Worm (Caenorhabditis elegans) whole organism, early embryonic: ENCODE measurements around the gene xbx-6.

Experiments used
- B0310.2 ChIP-seq: sonication (generic microtip); optimal IDR thresholded peaks from 2 replicates; lab custom pipeline; 2016; ENCODE audit warnings: mild to moderate bottlenecking, missing genetic modification characterization, missing compliant biosample characterization
- aly-1 ChIP-seq: sonication (generic microtip); optimal IDR thresholded peaks from 2 replicates; lab custom pipeline; 2016; ENCODE audit warnings: missing genetic modification characterization, missing compliant biosample characterization
- ama-1 ChIP-seq: fragments of 150-350 bp; optimal IDR thresholded peaks from 2 replicates; lab custom pipeline; 2014
- ceh-13 ChIP-seq: fragments of 200-800 bp; sonication (Bioruptor generic); optimal IDR thresholded peaks from 2 replicates; lab custom pipeline; 2018; ENCODE audit warnings: mild to moderate bottlenecking, missing genetic modification characterization, missing compliant biosample characterization
- ceh-36 ChIP-seq: sonication (generic microtip); optimal IDR thresholded peaks from 2 replicates; lab custom pipeline; 2016; ENCODE audit warnings: missing genetic modification characterization, inconsistent platforms, missing compliant biosample characterization
- hmg-4 ChIP-seq: fragments of 200-800 bp; sonication (Bioruptor generic); optimal IDR thresholded peaks from 2 replicates; lab custom pipeline; 2018; ENCODE audit warnings: mild to moderate bottlenecking, missing genetic modification characterization, missing compliant biosample characterization
- hnd-1 ChIP-seq: sonication (generic microtip); optimal IDR thresholded peaks from 2 replicates; lab custom pipeline; 2016; ENCODE audit warnings: missing genetic modification characterization, missing compliant biosample characterization
- scrt-1 ChIP-seq: fragments of 200-800 bp; sonication (Bioruptor generic); IDR thresholded peaks from 2 replicates; pipeline ENCODE4 v1.3.6; 2022; ENCODE audit warnings: missing genetic modification characterization, missing compliant biosample characterization
- tbx-11 ChIP-seq: fragments of 200-800 bp; sonication (Bioruptor generic); IDR thresholded peaks from 2 replicates; pipeline ENCODE4 v1.3.6; 2022; ENCODE audit warnings: missing genetic modification characterization, missing compliant biosample characterization

DNA sequence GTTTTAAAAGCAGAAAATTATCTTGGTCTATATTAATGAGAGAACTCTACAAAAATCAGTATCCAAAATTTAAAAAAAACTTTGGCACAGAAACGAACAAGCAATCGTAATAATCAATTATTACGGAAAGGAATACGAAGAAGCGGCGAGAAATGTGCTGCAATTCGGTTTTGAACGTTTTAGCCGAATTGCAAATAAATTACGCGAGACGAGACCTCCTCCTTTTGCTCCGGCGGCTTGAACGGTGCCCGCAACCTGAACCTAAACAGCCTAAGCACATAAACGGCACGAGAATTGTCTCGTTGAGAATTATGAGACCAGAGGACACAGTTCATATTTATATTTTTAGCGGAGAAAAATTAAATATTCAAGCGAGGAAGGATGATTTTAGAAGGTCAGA is 13.5 kb upstream of the xbx-6 start:
- TF ChIP-seq ama-1 (lab: Kevin White, UChicago) (no peak), ceh-36 (tag; lab: Kevin White, UChicago) (no peak), hmg-4 (GFP tag; lab: Kevin White, UChicago) (no peak), B0310.2 (tag; lab: Kevin White, UChicago) (no peak), aly-1 (tag; lab: Kevin White, UChicago) (no peak), ceh-13 (no peak), tbx-11 (GFP tag; lab: Robert Waterston, UW) (no peak), scrt-1 (GFP tag; lab: Robert Waterston, UW) (no peak), hnd-1 (tag; lab: Kevin White, UChicago) (no peak)
